Fruit fly (Drosophila melanogaster): ENCODE results near the gene CG33722.

Gene CG33722

DNA sequence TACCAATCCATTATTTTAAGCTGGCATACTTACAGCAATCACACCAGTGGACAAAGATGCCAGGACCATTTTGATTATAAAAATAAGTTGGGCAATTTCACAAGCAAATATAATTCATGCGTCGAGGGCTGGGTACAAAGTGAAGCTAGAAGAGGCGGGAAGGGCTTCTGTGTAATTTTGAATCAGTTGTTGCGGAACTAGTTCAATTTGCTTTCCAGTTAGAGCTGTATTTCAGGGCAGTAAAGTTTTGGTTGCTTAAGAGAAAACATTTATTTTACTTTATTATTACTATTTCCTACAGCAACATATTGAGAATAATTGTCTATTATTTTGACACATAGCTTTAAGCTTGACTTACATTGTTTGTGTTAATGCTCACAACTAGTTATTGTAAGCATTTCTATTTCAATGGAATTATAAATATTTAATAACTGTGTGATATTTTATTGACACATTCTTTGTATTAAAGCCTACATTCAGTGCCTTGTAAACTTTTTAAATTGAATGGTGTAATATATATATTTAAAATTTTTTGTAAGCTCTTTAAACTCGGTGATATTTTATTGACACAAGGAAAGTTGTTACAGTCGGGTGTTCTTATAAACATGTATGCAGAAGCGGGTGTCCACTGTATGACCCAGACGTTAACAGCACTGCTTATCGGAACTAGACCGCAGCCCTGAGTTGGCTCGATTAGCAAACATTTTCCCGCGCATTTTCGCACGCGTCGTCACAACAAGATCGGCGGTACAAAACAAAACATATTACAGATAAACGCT, 20.6 kb downstream of the CG33722 start, which contains the start of the genes RPA1 and Mcm2 (continued):
- no peak for TF ChIP-seq CkIIα-i1 (GFP tag; IDR thresholded peaks at IDR 0.05)
- peak; percentile 37 for TF ChIP-seq CG6683 (GFP tag; optimal IDR thresholded peaks at IDR 0.05)
- TF ChIP-seq CG34422 (GFP tag; IDR thresholded peaks at IDR 0.05): peak; percentile 88
- TF ChIP-seq sima (GFP tag; optimal IDR thresholded peaks at IDR 0.05): no peak
- TF ChIP-seq Camta (GFP tag; optimal IDR thresholded peaks at IDR 0.05): no peak
- TF ChIP-seq Deaf1 (tag; optimal IDR thresholded peaks at IDR 0.05): no peak
- TF ChIP-seq MBD-R2 (GFP tag; IDR thresholded peaks at IDR 0.05): peak; percentile 78
- peak; percentile 81 for TF ChIP-seq al (GFP tag; IDR thresholded peaks at IDR 0.05)
- TF ChIP-seq abd-A (tag; optimal IDR thresholded peaks at IDR 0.05): no peak
- TF ChIP-seq CrebB (tag; optimal IDR thresholded peaks at IDR 0.05): no peak
- TF ChIP-seq Mrtf (GFP tag; IDR thresholded peaks at IDR 0.05): peak; percentile 75; the same call in 1 of the 3 replicates
- no peak for TF ChIP-seq Asciz (GFP tag; optimal IDR thresholded peaks at IDR 0.05)
- no peak for TF ChIP-seq CG34224 (GFP tag; IDR thresholded peaks at IDR 0.05; ENCODE audit: partially characterized antibody)
- TF ChIP-seq Eip74EF (GFP tag; optimal IDR thresholded peaks at IDR 0.05): no peak
- TF ChIP-seq Gsc (GFP tag; IDR thresholded peaks at IDR 0.05): 0 out of 2 replicates have a peak, but pooled peaks have one; percentile 53
- TF ChIP-seq Ravus (GFP tag; IDR thresholded peaks at IDR 0.05): no peak
- peak; percentile 82 for TF ChIP-seq esg (GFP tag; conservative IDR thresholded peaks at IDR 0.05)
- TF ChIP-seq CG16863 (GFP tag; optimal IDR thresholded peaks at IDR 0.05): peak; percentile 23
- TF ChIP-seq Rx (GFP tag; IDR thresholded peaks at IDR 0.05): peak; percentile 48; the same call in 1 of the 2 replicates
- TF ChIP-seq CG6813 (GFP tag; optimal IDR thresholded peaks at IDR 0.05): peak; percentile 47
- peak; percentile 30 for TF ChIP-seq CG12299 (tag; optimal IDR thresholded peaks at IDR 0.05)
- peak; percentile 87 for TF ChIP-seq nmo (GFP tag; optimal IDR thresholded peaks at IDR 0.05)
- peak; percentile 76 for TF ChIP-seq Dp (GFP tag; optimal IDR thresholded peaks at IDR 0.05)
- peak; percentile 87 for TF ChIP-seq ind (GFP tag; optimal IDR thresholded peaks at IDR 0.05)
- peak; percentile 78 for TF ChIP-seq Dek (tag; optimal IDR thresholded peaks at IDR 0.05)
- peak; percentile 38; the same call in 1 of the 2 replicates for TF ChIP-seq dimm (GFP tag; IDR thresholded peaks at IDR 0.05)
- no peak for TF ChIP-seq CG2678 (tag; optimal IDR thresholded peaks at IDR 0.05)
- peak; percentile 68 for TF ChIP-seq CG5245 (GFP tag; optimal IDR thresholded peaks at IDR 0.05)
- peak; percentile 32 for TF ChIP-seq Ada2b (GFP tag; IDR thresholded peaks at IDR 0.05)
- peak; percentile 47; the same call in 1 of the 2 replicates for TF ChIP-seq wor (GFP tag; IDR thresholded peaks at IDR 0.05)
- TF ChIP-seq MTF-1 (GFP tag; optimal IDR thresholded peaks at IDR 0.05; ENCODE audit: borderline replicate concordance): peak; percentile 32
- TF ChIP-seq CG12155 (GFP tag; optimal IDR thresholded peaks at IDR 0.05): peak; percentile 84
- peak; percentile 23 for TF ChIP-seq maf-S (GFP tag; optimal IDR thresholded peaks at IDR 0.05)
- peak; percentile 84 for TF ChIP-seq gem (tag; optimal IDR thresholded peaks at IDR 0.05)
- TF ChIP-seq CG7786 (GFP tag; optimal IDR thresholded peaks at IDR 0.05): peak; percentile 52
- no peak for TF ChIP-seq tap (tag; optimal IDR thresholded peaks at IDR 0.05)
- TF ChIP-seq insv (GFP tag; optimal IDR thresholded peaks at IDR 0.05): peak in 1 of 2 experiments; percentile 82
- TF ChIP-seq CG13296 (GFP tag; optimal IDR thresholded peaks at IDR 0.05): peak; percentile 69
- peak; percentile 74 for TF ChIP-seq fd3F (GFP tag; optimal IDR thresholded peaks at IDR 0.05)
- peak in 1 of 2 experiments; percentile 42 for TF ChIP-seq crp (GFP tag; optimal IDR thresholded peaks at IDR 0.05)
- peak; percentile 63 for TF ChIP-seq gcm (GFP tag; optimal IDR thresholded peaks at IDR 0.05)
- peak; percentile 91 for TF ChIP-seq Rfx (GFP tag; IDR thresholded peaks at IDR 0.05)
- TF ChIP-seq Bgb (GFP tag; IDR thresholded peaks at IDR 0.05; ENCODE audit: partially characterized antibody): peak; percentile 36; the same call in 1 of the 2 replicates
- TF ChIP-seq CG1603 (tag; optimal IDR thresholded peaks at IDR 0.05): peak; percentile 32
- TF ChIP-seq CG2712 (tag; optimal IDR thresholded peaks at IDR 0.05): peak; percentile 83
- TF ChIP-seq jumu (GFP tag; optimal IDR thresholded peaks at IDR 0.05): peak; percentile 28
- no peak for TF ChIP-seq ash1 (GFP tag; optimal IDR thresholded peaks at IDR 0.05)
- TF ChIP-seq tio (GFP tag; optimal IDR thresholded peaks at IDR 0.05): peak; percentile 86
